In the genomic region with DNA sequence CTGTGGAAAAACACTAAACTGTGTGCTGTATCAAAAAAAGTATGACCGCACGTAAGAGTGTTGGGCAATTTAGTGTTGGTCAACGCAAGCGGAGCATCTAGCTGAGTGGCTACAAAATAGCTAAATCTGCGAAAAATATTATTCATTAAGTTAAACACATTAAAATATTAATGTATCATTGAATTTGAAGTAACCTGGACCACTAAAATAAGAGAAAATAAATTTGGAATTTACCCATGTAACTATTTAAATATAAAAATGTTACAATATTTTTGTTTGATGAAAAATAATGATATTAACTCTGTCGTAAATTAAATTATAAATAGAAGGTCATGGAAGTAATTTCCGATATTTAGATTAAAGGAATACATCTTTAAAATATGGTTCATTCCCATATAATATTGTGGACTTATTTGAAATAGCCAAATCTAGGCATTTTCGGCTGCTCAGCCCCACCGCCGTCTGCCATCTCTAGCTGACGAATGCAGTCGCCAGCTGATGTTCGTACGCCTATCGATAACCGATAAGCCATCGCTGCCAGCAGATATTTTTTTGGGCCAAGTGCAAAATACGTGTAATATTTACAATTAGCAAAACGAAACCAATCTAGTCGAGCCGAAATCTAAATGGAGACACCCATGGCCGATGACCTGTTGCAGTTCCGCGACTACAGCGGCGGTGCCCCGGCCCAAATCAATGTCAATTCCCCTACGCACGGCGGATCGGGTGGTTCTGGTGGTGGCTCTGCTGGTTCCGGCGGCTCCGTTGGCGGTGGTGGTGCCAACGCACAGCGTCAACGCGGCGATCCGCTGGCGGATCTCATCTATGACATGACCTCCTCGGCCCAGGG, we compare ENCODE assay signal across 5 fruit fly cellular contexts.
TF ChIP-seq lines count a peak whose summit lies in the region.

A gene (minus strand): TSS at position 46 of the 850 bp plus-strand sequence.
A gene (plus strand): TSS at position 377 of the 850 bp plus-strand sequence.

- no peak for TF ChIP-seq CTCF in whole organism, embryonic (GFP tag; optimal IDR thresholded peaks at IDR 0.05; lab: Kevin White, UChicago)

TF ChIP-seq in whole organism, adult, 20 proteins besides CTCF, POLR2A, EP300 and RAD21 (continues in another document):
- TF ChIP-seq CG33017 (tag; optimal IDR thresholded peaks at IDR 0.05; lab: Kevin White, UChicago) = peak; percentile 7
- peak; percentile 33 for TF ChIP-seq CG14711 (tag; optimal IDR thresholded peaks at IDR 0.05; lab: Kevin White, UChicago)
- TF ChIP-seq cic (GFP tag; optimal IDR thresholded peaks at IDR 0.05; lab: Kevin White, UChicago) = no peak
- no peak for TF ChIP-seq cnc (optimal IDR thresholded peaks at IDR 0.05; lab: Kevin White, UChicago)
- TF ChIP-seq Hr96 (GFP tag; optimal IDR thresholded peaks at IDR 0.05; lab: Kevin White, UChicago) = peak; percentile 56
- TF ChIP-seq Crg-1 (GFP tag; optimal IDR thresholded peaks at IDR 0.05; lab: Kevin White, UChicago) = peak; percentile 78
- no peak for TF ChIP-seq Clk (GFP tag; optimal IDR thresholded peaks at IDR 0.05; lab: Kevin White, UChicago)
- TF ChIP-seq toe (GFP tag; optimal IDR thresholded peaks at IDR 0.05; lab: Kevin White, UChicago) = peak; percentile 71
- peak; percentile 66 for TF ChIP-seq ovo (GFP tag; optimal IDR thresholded peaks at IDR 0.05; lab: Kevin White, UChicago)
- TF ChIP-seq CG7101 (tag; optimal IDR thresholded peaks at IDR 0.05; lab: Kevin White, UChicago) = peak; percentile 80
- peak; percentile 59 for TF ChIP-seq CG12768 (GFP tag; optimal IDR thresholded peaks at IDR 0.05; lab: Kevin White, UChicago)
- peak; percentile 49 for TF ChIP-seq tj (GFP tag; optimal IDR thresholded peaks at IDR 0.05; lab: Kevin White, UChicago)
- TF ChIP-seq bab1 (GFP tag; optimal IDR thresholded peaks at IDR 0.05; lab: Kevin White, UChicago) = peak; percentile 28
- peak; percentile 34 for TF ChIP-seq CG5204 (GFP tag; optimal IDR thresholded peaks at IDR 0.05; lab: Kevin White, UChicago)
- TF ChIP-seq pad (GFP tag; optimal IDR thresholded peaks at IDR 0.05; lab: Kevin White, UChicago) = peak; percentile 77
- peak; percentile 47 for TF ChIP-seq CG7045 (GFP tag; optimal IDR thresholded peaks at IDR 0.05; lab: Kevin White, UChicago)

TF ChIP-seq in whole organism, embryonic, 481 proteins besides CTCF, POLR2A, EP300 and RAD21 (continues in another document):
- no peak for TF ChIP-seq CG8281 (tag; optimal IDR thresholded peaks at IDR 0.05; lab: Kevin White, UChicago)
- peak; percentile 70 for TF ChIP-seq CG10543 (GFP tag; optimal IDR thresholded peaks at IDR 0.05; lab: Kevin White, UChicago)
- TF ChIP-seq so (GFP tag; IDR thresholded peaks at IDR 0.05; lab: Robert Waterston, UW) = no peak
- no peak for TF ChIP-seq zen2 (GFP tag; IDR thresholded peaks at IDR 0.05; lab: Robert Waterston, UW; ENCODE audit: partially characterized antibody)
- peak; percentile 76 for TF ChIP-seq CoRest (tag; optimal IDR thresholded peaks at IDR 0.05; lab: Kevin White, UChicago)
- TF ChIP-seq knrl (GFP tag; IDR thresholded peaks at IDR 0.05; lab: Robert Waterston, UW; ENCODE audit: partially characterized antibody) = no peak
- no peak for TF ChIP-seq seq (GFP tag; IDR thresholded peaks at IDR 0.05; lab: Robert Waterston, UW)
- TF ChIP-seq wor (GFP tag; IDR thresholded peaks at IDR 0.05; lab: Robert Waterston, UW) = no peak
- TF ChIP-seq CG12299 (tag; optimal IDR thresholded peaks at IDR 0.05; lab: Kevin White, UChicago) = no peak
- no peak for TF ChIP-seq Hr78 (GFP tag; optimal IDR thresholded peaks at IDR 0.05; lab: Kevin White, UChicago)
- TF ChIP-seq CG34376 (GFP tag; optimal IDR thresholded peaks at IDR 0.05; lab: Kevin White, UChicago) = peak; percentile 14
- TF ChIP-seq Camta (GFP tag; optimal IDR thresholded peaks at IDR 0.05; lab: Kevin White, UChicago) = no peak
- no peak for TF ChIP-seq Doc3 (GFP tag; IDR thresholded peaks at IDR 0.05; lab: Robert Waterston, UW; ENCODE audit: partially characterized antibody)
- peak; percentile 29 for TF ChIP-seq YL-1 (GFP tag; optimal IDR thresholded peaks at IDR 0.05; lab: Kevin White, UChicago)
- no peak for TF ChIP-seq luna (GFP tag; optimal IDR thresholded peaks at IDR 0.05; lab: Kevin White, UChicago)
- peak; percentile 83 for TF ChIP-seq CG17361 (GFP tag; IDR thresholded peaks at IDR 0.05; lab: Robert Waterston, UW)

TF ChIP-seq in whole organism, prepupa, 60 proteins besides CTCF, POLR2A, EP300 and RAD21 (continues in another document):
- no peak for TF ChIP-seq dsx (GFP tag; optimal IDR thresholded peaks at IDR 0.05; lab: Kevin White, UChicago; ENCODE audit: poor library complexity, severe bottlenecking)
- peak; percentile 16 for TF ChIP-seq CG8319 (GFP tag; optimal IDR thresholded peaks at IDR 0.05; lab: Kevin White, UChicago)
- TF ChIP-seq ss (GFP tag; optimal IDR thresholded peaks at IDR 0.05; lab: Kevin White, UChicago) = peak in 1 of 2 experiments; percentile 33
- peak; percentile 9 for TF ChIP-seq Sox14 (GFP tag; optimal IDR thresholded peaks at IDR 0.05; lab: Kevin White, UChicago)
- no peak for TF ChIP-seq net (GFP tag; optimal IDR thresholded peaks at IDR 0.05; lab: Kevin White, UChicago)
- peak; percentile 47 for TF ChIP-seq CG31627 (GFP tag; optimal IDR thresholded peaks at IDR 0.05; lab: Kevin White, UChicago)
- peak; percentile 58 for TF ChIP-seq CG32006 (GFP tag; optimal IDR thresholded peaks at IDR 0.05; lab: Kevin White, UChicago)
- peak; percentile 29 for TF ChIP-seq CG34406 (GFP tag; optimal IDR thresholded peaks at IDR 0.05; lab: Kevin White, UChicago)
- TF ChIP-seq CG8632 (GFP tag; optimal IDR thresholded peaks at IDR 0.05; lab: Kevin White, UChicago) = peak; percentile 18
- TF ChIP-seq Ets96B (tag; optimal IDR thresholded peaks at IDR 0.05; lab: Kevin White, UChicago) = peak; percentile 15
- peak; percentile 33 for TF ChIP-seq Ets21C (GFP tag; optimal IDR thresholded peaks at IDR 0.05; lab: Kevin White, UChicago)
- TF ChIP-seq CG11762 (GFP tag; optimal IDR thresholded peaks at IDR 0.05; lab: Kevin White, UChicago; ENCODE audit: insufficient read depth) = peak; percentile 34
- peak; percentile 30 for TF ChIP-seq achi (GFP tag; optimal IDR thresholded peaks at IDR 0.05; lab: Kevin White, UChicago)
- no peak for TF ChIP-seq vri (GFP tag; optimal IDR thresholded peaks at IDR 0.05; lab: Kevin White, UChicago)
- TF ChIP-seq Lpt (GFP tag; optimal IDR thresholded peaks at IDR 0.05; lab: Kevin White, UChicago) = no peak
- TF ChIP-seq CG8119 (GFP tag; IDR thresholded peaks at IDR 0.05; lab: Robert Waterston, UW) = no peak

TF ChIP-seq in whole organism, pupa, 21 proteins besides CTCF, POLR2A, EP300 and RAD21:
- TF ChIP-seq CG14655 (GFP tag; optimal IDR thresholded peaks at IDR 0.05; lab: Kevin White, UChicago) (peak; percentile 49), D1 (tag; optimal IDR thresholded peaks at IDR 0.05; lab: Kevin White, UChicago) (no peak), CG9948 (tag; optimal IDR thresholded peaks at IDR 0.05; lab: Kevin White, UChicago) (peak; percentile 11), gl (tag; optimal IDR thresholded peaks at IDR 0.05; lab: Kevin White, UChicago) (no peak), Ets98B (GFP tag; IDR thresholded peaks at IDR 0.05; lab: Robert Waterston, UW) (no peak), CG8159 (tag; optimal IDR thresholded peaks at IDR 0.05; lab: Kevin White, UChicago) (peak; percentile 45), CG8301 (tag; optimal IDR thresholded peaks at IDR 0.05; lab: Kevin White, UChicago) (peak; percentile 13), Pif1B (GFP tag; optimal IDR thresholded peaks at IDR 0.05; lab: Kevin White, UChicago) (peak; percentile 11), CG15710 (tag; optimal IDR thresholded peaks at IDR 0.05; lab: Kevin White, UChicago) (peak; percentile 46)

TF ChIP-seq in whole organism, wandering third instar larva, 38 proteins besides CTCF, POLR2A, EP300 and RAD21 (continues in another document):
- TF ChIP-seq ey (GFP tag; optimal IDR thresholded peaks at IDR 0.05; lab: Kevin White, UChicago) (peak; percentile 39), Jra (GFP tag; optimal IDR thresholded peaks at IDR 0.05; lab: Kevin White, UChicago) (peak; percentile 21), foxo (GFP tag; optimal IDR thresholded peaks at IDR 0.05; lab: Kevin White, UChicago) (peak in 1 of 2 experiments; percentile 70), GATAd (GFP tag; optimal IDR thresholded peaks at IDR 0.05; lab: Kevin White, UChicago) (no peak), Mio (GFP tag; optimal IDR thresholded peaks at IDR 0.05; lab: Kevin White, UChicago) (no peak), Dif (GFP tag; optimal IDR thresholded peaks at IDR 0.05; lab: Kevin White, UChicago; ENCODE audit: partially characterized antibody) (no peak), Abd-B (GFP tag; optimal IDR thresholded peaks at IDR 0.05; lab: Kevin White, UChicago) (no peak), h (GFP tag; optimal IDR thresholded peaks at IDR 0.05; lab: Kevin White, UChicago) (peak; percentile 48), Vsx2 (GFP tag; optimal IDR thresholded peaks at IDR 0.05; lab: Kevin White, UChicago; ENCODE audit: partially characterized antibody) (no peak), CG9705 (GFP tag; optimal IDR thresholded peaks at IDR 0.05; lab: Kevin White, UChicago) (peak; percentile 43), Hr78 (GFP tag; optimal IDR thresholded peaks at IDR 0.05; lab: Kevin White, UChicago) (no peak), HLH106 (tag; optimal IDR thresholded peaks at IDR 0.05; lab: Kevin White, UChicago) (peak; percentile 66), dsf (GFP tag; optimal IDR thresholded peaks at IDR 0.05; lab: Kevin White, UChicago; ENCODE audit: borderline replicate concordance) (peak; percentile 22), dmrt93B (GFP tag; optimal IDR thresholded peaks at IDR 0.05; lab: Kevin White, UChicago) (peak; percentile 57), usp (GFP tag; optimal IDR thresholded peaks at IDR 0.05; lab: Kevin White, UChicago) (no peak), N (GFP tag; optimal IDR thresholded peaks at IDR 0.05; lab: Kevin White, UChicago) (no peak), pan (optimal IDR thresholded peaks at IDR 0.05; lab: Kevin White, UChicago) (no peak), woc (GFP tag; optimal IDR thresholded peaks at IDR 0.05; lab: Kevin White, UChicago) (peak; percentile 57), tai (GFP tag; optimal IDR thresholded peaks at IDR 0.05; lab: Kevin White, UChicago) (no peak), Hr83 (GFP tag; optimal IDR thresholded peaks at IDR 0.05; lab: Kevin White, UChicago; ENCODE audit: poor library complexity, severe bottlenecking) (peak; percentile 61), CG32264 (GFP tag; optimal IDR thresholded peaks at IDR 0.05; lab: Kevin White, UChicago) (no peak), Myc (optimal IDR thresholded peaks at IDR 0.05; lab: Kevin White, UChicago) (peak; percentile 91), lola (GFP tag; optimal IDR thresholded peaks at IDR 0.05; lab: Kevin White, UChicago) (no peak), Dfd (GFP tag; optimal IDR thresholded peaks at IDR 0.05; lab: Kevin White, UChicago) (no peak), jim (GFP tag; optimal IDR thresholded peaks at IDR 0.05; lab: Kevin White, UChicago) (no peak), fru (GFP tag; optimal IDR thresholded peaks at IDR 0.05; lab: Kevin White, UChicago) (peak; percentile 54), CrebA (GFP tag; optimal IDR thresholded peaks at IDR 0.05; lab: Kevin White, UChicago; ENCODE audit: borderline replicate concordance) (no peak), rgr (GFP tag; optimal IDR thresholded peaks at IDR 0.05; lab: Kevin White, UChicago) (peak; percentile 49)
